Worm (Caenorhabditis elegans) whole organism, young adult: Measurements from ENCODE around the gene F28C6.10.
A peak's percentile ranks its signal among the peaks of the same experiment; 100 is the strongest.

Experiments
- B0019.2 ChIP-seq: fragments of 200-800 bp; sonication (Bioruptor generic); conservative IDR thresholded peaks from 2 replicates; pipeline ENCODE4 v1.3.6; 2022; ENCODE audit warnings: missing genetic modification reagents, missing genetic modification characterization, missing compliant biosample characterization
- F10E7.11 ChIP-seq: sonication (generic microtip); optimal IDR thresholded peaks from 2 replicates; lab custom pipeline; 2017; ENCODE audit warnings: mild to moderate bottlenecking, missing genetic modification characterization, moderate library complexity, missing compliant biosample characterization
- F57C9.4 ChIP-seq: sonication (generic microtip); optimal IDR thresholded peaks from 2 replicates; lab custom pipeline; 2017; ENCODE audit warnings: mild to moderate bottlenecking, missing genetic modification characterization, missing compliant biosample characterization
- T07F8.4 ChIP-seq: sonication (generic microtip); optimal IDR thresholded peaks from 2 replicates; lab custom pipeline; 2016; ENCODE audit warnings: mild to moderate bottlenecking, missing genetic modification characterization, moderate library complexity, missing compliant biosample characterization
- Y53F4B.3 ChIP-seq: fragments of 200-800 bp; sonication (Bioruptor generic); IDR thresholded peaks from 2 replicates; pipeline ENCODE4 v1.3.6; 2022; ENCODE audit warnings: missing genetic modification reagents, missing genetic modification characterization, missing compliant biosample characterization
- Y56A3A.18 ChIP-seq: fragments of 200-800 bp; sonication (Bioruptor generic); IDR thresholded peaks from 2 replicates; pipeline ENCODE4 v1.3.6; 2022; ENCODE audit warnings: missing genetic modification reagents, missing genetic modification characterization, missing compliant biosample characterization
- Y95B8A.8 ChIP-seq: fragments of 200-800 bp; sonication (Bioruptor generic); IDR thresholded peaks from 2 replicates; pipeline ENCODE4 v1.3.6; 2022; ENCODE audit warnings: missing genetic modification reagents, missing genetic modification characterization, missing compliant biosample characterization
- akir-1 ChIP-seq: fragments of 200-800 bp; sonication (Bioruptor generic); optimal IDR thresholded peaks from 2 replicates; lab custom pipeline; 2018; ENCODE audit warnings: mild to moderate bottlenecking, missing genetic modification characterization, moderate library complexity, missing compliant biosample characterization
- ama-1 ChIP-seq, 3 experiments: fragments of 150-350 bp in 1 of 3; sonication (generic microtip) in 2 of 3; optimal IDR thresholded peaks; 2 replicates each; lab custom pipeline; 2014 to 2018; ENCODE audit warnings: missing biosample characterization in 2 of 3, missing genetic modification characterization in 2 of 3, missing genetic modification reagents in 2 of 3
- aptf-3 ChIP-seq: fragments of 200-800 bp; sonication (Bioruptor generic); IDR thresholded peaks from 2 replicates; pipeline ENCODE4 v1.3.6; 2022; ENCODE audit warnings: missing genetic modification characterization, missing compliant biosample characterization
- athp-1 ChIP-seq: sonication (generic microtip); optimal IDR thresholded peaks from 2 replicates; lab custom pipeline; 2017; ENCODE audit warnings: mild to moderate bottlenecking, missing genetic modification characterization, missing compliant biosample characterization
- attf-5 ChIP-seq: fragments of 200-800 bp; sonication (Bioruptor generic); optimal IDR thresholded peaks from 2 replicates; lab custom pipeline; 2018; ENCODE audit warnings: mild to moderate bottlenecking, missing genetic modification characterization, missing compliant biosample characterization
- cebp-2 ChIP-seq: fragments of 200-800 bp; sonication (Bioruptor generic); IDR thresholded peaks from 2 replicates; pipeline ENCODE4 v1.3.6; 2022; ENCODE audit warnings: missing genetic modification characterization, missing compliant biosample characterization
- hlh-12 ChIP-seq: sonication (generic microtip); optimal IDR thresholded peaks from 2 replicates; lab custom pipeline; 2016; ENCODE audit warnings: missing genetic modification characterization, missing compliant biosample characterization
- hlh-26 ChIP-seq: fragments of 200-800 bp; sonication (Bioruptor generic); conservative IDR thresholded peaks from 2 replicates; pipeline ENCODE4 v1.3.6; 2022; ENCODE audit warnings: missing genetic modification reagents, missing genetic modification characterization, missing compliant biosample characterization
- hmg-1.2 ChIP-seq: fragments of 200-800 bp; sonication (Bioruptor generic); IDR thresholded peaks from 2 replicates; pipeline ENCODE4 v1.3.6; 2022; ENCODE audit warnings: missing genetic modification reagents, missing genetic modification characterization, missing compliant biosample characterization
- hsf-1 ChIP-seq: fragments of 200-800 bp; sonication (Bioruptor generic); IDR thresholded peaks from 2 replicates; pipeline ENCODE4 v1.3.6; 2022; ENCODE audit warnings: missing genetic modification reagents, missing genetic modification characterization, missing compliant biosample characterization
- lag-1 ChIP-seq: fragments of 200-800 bp; sonication (Bioruptor generic); IDR thresholded peaks from 2 replicates; pipeline ENCODE4 v1.3.6; 2022; ENCODE audit warnings: missing genetic modification reagents, missing genetic modification characterization, missing compliant biosample characterization
- lin-35 ChIP-seq, 3 experiments: fragments of 150-350 bp in 2 of 3; sonication (generic microtip) in 1 of 3; optimal IDR thresholded peaks; 2 replicates each; lab custom pipeline; 2014 to 2018; ENCODE audit warnings: missing biosample characterization in 3 of 3, missing genetic modification characterization in 3 of 3, missing genetic modification reagents in 3 of 3
- lir-1 ChIP-seq: fragments of 200-800 bp; sonication (Bioruptor generic); conservative IDR thresholded peaks from 2 replicates; pipeline ENCODE4 v1.3.6; 2022; ENCODE audit warnings: missing genetic modification reagents, missing genetic modification characterization, missing compliant biosample characterization
- lsl-1 ChIP-seq: fragments of 200-800 bp; sonication (Bioruptor generic); optimal IDR thresholded peaks from 2 replicates; lab custom pipeline; 2018; ENCODE audit warnings: mild to moderate bottlenecking, missing genetic modification characterization, moderate library complexity, missing compliant biosample characterization
- madf-3 ChIP-seq: fragments of 200-800 bp; sonication (Bioruptor generic); IDR thresholded peaks from 2 replicates; pipeline ENCODE4 v1.3.6; 2022; ENCODE audit warnings: missing genetic modification reagents, missing genetic modification characterization, missing compliant biosample characterization
- madf-6 ChIP-seq: fragments of 200-800 bp; sonication (Bioruptor generic); IDR thresholded peaks from 2 replicates; pipeline ENCODE4 v1.3.6; 2022; ENCODE audit warnings: missing genetic modification reagents, missing genetic modification characterization, missing compliant biosample characterization
- nfya-2 ChIP-seq: fragments of 200-800 bp; sonication (Bioruptor generic); IDR thresholded peaks from 2 replicates; pipeline ENCODE4 v1.3.6; 2022; ENCODE audit warnings: missing genetic modification reagents, missing genetic modification characterization, missing compliant biosample characterization
- nhr-80 ChIP-seq: sonication (generic microtip); optimal IDR thresholded peaks from 2 replicates; lab custom pipeline; 2016; ENCODE audit warnings: missing genetic modification characterization, missing compliant biosample characterization
- rpc-1 ChIP-seq, 2 experiments: fragments of 150-350 bp in 1 of 2; sonication (generic microtip) in 1 of 2; optimal IDR thresholded peaks; 2 replicates each; lab custom pipeline; 2014 to 2018; ENCODE audit warnings: missing biosample characterization in 1 of 2, missing genetic modification characterization in 1 of 2, missing genetic modification reagents in 1 of 2, missing genotype in 1 of 2
- sdz-38 ChIP-seq: sonication (generic microtip); optimal IDR thresholded peaks from 2 replicates; lab custom pipeline; 2016; ENCODE audit warnings: missing genotype, missing genetic modification characterization, missing compliant biosample characterization
- somi-1 ChIP-seq: fragments of 200-800 bp; sonication (Bioruptor generic); optimal IDR thresholded peaks from 2 replicates; lab custom pipeline; 2018; ENCODE audit warnings: mild to moderate bottlenecking, missing genetic modification characterization, missing compliant biosample characterization
- tlf-1 ChIP-seq: fragments of 200-800 bp; sonication (Bioruptor generic); optimal IDR thresholded peaks from 2 replicates; lab custom pipeline; 2018; ENCODE audit warnings: mild to moderate bottlenecking, missing genetic modification characterization, missing compliant biosample characterization
- unc-130 ChIP-seq: sonication (generic microtip); optimal IDR thresholded peaks from 2 replicates; lab custom pipeline; 2016; ENCODE audit warnings: missing genetic modification reagents, missing genetic modification characterization, missing compliant biosample characterization
- zim-3 ChIP-seq: sonication (generic microtip); optimal IDR thresholded peaks from 2 replicates; lab custom pipeline; 2017; ENCODE audit warnings: mild to moderate bottlenecking, missing genetic modification characterization, moderate library complexity, missing compliant biosample characterization
- ztf-26 ChIP-seq: sonication (generic microtip); optimal IDR thresholded peaks from 2 replicates; lab custom pipeline; 2017; ENCODE audit warnings: missing genetic modification characterization, missing compliant biosample characterization

The F28C6.10 gene

DNA sequence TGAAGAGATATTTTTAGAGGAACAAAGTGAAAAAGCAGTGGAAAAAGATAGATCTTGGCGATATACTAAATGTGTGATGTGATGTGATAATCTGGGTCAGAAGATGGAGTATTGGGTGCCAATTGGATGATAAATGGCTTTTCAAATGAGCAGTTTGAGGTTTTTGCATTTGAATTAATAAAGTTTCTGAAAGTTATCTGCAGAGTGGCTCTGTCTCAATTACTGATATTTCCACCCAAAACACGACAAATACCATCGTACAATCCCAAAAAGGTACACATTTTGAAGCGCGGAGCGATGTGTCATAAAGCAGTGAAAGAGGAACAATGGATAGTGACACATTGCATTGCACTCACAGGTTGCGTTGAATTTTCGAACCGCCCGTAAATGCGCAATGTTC is 31.8 kb downstream of the F28C6.10 start:
- TF ChIP-seq zim-3 (no peak), F10E7.11 (tag; lab: Kevin White, UChicago) (no peak), somi-1 (GFP tag; lab: Kevin White, UChicago) (no peak), hsf-1 (no peak)

DNA sequence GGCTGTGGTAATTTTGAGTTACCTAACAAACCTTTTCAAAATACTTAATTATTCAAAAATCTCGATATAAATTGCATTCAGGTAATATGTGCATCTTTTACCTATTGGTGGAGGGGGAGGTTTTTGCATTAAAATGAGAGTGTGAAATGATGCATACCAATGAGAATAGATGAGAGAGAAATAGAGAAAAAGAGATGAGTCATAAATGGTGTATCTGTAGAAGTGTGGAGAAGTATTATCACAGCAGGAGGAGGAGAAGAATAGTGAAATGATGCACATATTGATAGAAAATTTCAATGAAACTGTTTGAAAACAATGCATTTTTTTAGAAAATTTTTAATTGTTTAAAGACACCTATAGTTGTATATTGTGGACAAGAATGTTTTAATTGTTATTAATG is 32.7 kb downstream of the F28C6.10 start:
- TF ChIP-seq athp-1 (tag; lab: Kevin White, UChicago) (no peak), tlf-1 (GFP tag; lab: Kevin White, UChicago) (no peak), nhr-80 (tag; lab: Kevin White, UChicago) (peak; percentile 13)
- TF ChIP-seq, all 124 proteins: peak for 1

DNA sequence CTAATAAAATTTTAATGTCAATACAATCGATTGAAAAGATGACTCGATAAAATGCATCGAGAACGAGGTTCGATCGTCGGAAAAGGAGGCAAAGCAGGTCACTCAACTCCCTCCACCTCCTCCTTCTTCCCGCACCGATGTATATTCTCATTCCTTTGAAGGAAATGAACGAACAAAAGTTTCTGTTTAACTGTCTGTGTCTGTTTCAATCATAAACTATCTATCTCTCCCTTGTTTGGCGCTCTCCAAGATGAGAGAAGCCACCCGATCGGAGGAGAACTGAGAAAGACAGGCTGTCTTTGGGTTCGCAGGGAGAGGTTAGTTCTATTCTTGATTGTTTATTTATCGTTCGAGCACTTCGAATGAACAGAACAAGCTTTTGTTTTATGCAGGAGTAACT is 33.4 kb downstream of the F28C6.10 start, which contains the start of gene D2085.7:
D2085.7 (plus strand) TSS at position 251 of the 400 bp plus-strand sequence.
- peak; percentile 28; the same call in 1 of the 2 replicates for TF ChIP-seq hmg-1.2 (GFP tag; lab: Robert Waterston, UW)
- TF ChIP-seq attf-5 (GFP tag; lab: Kevin White, UChicago), result no peak
- TF ChIP-seq lir-1 (GFP tag; lab: Robert Waterston, UW), result no peak

DNA sequence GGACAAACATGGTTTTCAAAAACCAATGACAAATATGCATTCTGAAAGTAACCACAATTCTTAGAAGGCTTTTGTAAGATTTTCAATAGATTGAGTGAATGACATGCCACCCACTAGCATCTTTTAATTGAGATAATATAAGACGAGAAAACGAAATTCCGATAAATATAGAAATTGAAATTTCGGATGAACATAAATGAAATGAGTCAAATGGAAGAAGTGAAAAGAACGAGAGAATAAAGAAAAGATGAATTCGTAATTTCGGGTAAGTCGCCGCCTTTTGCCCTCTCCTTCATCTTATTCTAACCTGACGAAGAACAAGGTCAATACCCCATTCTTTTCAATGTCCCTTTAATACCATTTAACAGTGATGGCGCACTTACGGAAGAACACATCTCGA is 34.6 kb downstream of the F28C6.10 start:
- TF ChIP-seq hlh-12 (tag; lab: Kevin White, UChicago), result no peak
- TF ChIP-seq nhr-80 (tag; lab: Kevin White, UChicago), result no peak
- TF ChIP-seq sdz-38 (tag; lab: Kevin White, UChicago), result no peak
- TF ChIP-seq somi-1 (GFP tag; lab: Kevin White, UChicago), result no peak
- no peak for TF ChIP-seq hlh-26 (GFP tag; lab: Robert Waterston, UW)
- no peak for TF ChIP-seq aptf-3 (GFP tag; lab: Robert Waterston, UW)
- no peak for TF ChIP-seq Y56A3A.18
- TF ChIP-seq lsl-1 (GFP tag; lab: Kevin White, UChicago), result no peak
- no peak for TF ChIP-seq Y95B8A.8
- TF ChIP-seq Y53F4B.3 (GFP tag; lab: Robert Waterston, UW), result no peak
- no peak for TF ChIP-seq ztf-26 (tag; lab: Kevin White, UChicago)
- TF ChIP-seq lin-35 (GFP tag; optimal IDR thresholded peaks at IDR 0.05; lab: Kevin White, UChicago), result no peak
- no peak for TF ChIP-seq T07F8.4 (tag; lab: Kevin White, UChicago)
- no peak for TF ChIP-seq madf-3 (GFP tag; lab: Robert Waterston, UW)
- TF ChIP-seq ama-1 (optimal IDR thresholded peaks at IDR 0.05; lab: Kevin White, UChicago), result no peak
- no peak for TF ChIP-seq ama-1 (GFP tag; optimal IDR thresholded peaks at IDR 0.05; lab: Kevin White, UChicago)

DNA sequence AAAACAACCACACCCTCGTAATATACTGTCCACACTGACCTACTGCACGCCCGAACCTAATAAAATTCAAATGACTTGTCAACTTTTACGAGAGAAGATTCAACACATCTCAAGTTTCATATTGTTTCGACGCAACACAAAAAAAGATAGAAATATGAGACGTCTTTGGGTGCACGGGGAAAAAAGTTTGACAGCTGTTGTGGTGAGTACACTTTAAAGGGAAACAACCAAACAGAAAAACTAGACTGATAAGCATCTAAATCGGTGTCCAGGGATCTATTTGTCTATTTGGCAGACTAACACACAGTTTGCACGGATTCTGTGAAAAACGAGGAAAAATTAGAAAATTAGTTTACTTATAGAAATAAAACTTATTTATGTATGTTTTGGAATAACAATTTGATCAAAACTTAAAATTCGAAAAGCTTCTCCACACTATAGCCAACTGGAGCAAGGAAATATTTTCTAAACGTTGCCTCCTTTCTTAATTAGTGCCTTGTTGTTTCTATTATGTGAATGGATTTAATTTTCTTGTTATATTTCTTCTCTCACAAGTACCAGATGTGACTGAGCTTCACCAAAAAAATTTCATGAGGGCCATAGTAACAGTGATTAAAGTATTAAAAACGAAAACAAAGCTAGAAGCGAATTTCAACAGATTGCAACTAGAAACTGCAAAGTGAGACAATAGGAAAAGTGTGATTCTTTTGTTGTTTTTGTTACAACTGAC is 36.0 kb downstream of the F28C6.10 start:
- TF ChIP-seq B0019.2 (no peak), tlf-1 (GFP tag; lab: Kevin White, UChicago) (no peak), akir-1 (GFP tag; lab: Kevin White, UChicago) (no peak), madf-6 (no peak), F57C9.4 (no peak), nfya-2 (GFP tag; lab: Robert Waterston, UW) (no peak), lag-1 (GFP tag; lab: Robert Waterston, UW) (no peak), unc-130 (no peak), cebp-2 (no peak), rpc-1 (optimal IDR thresholded peaks at IDR 0.05; lab: Kevin White, UChicago) (no peak), rpc-1 (tag; optimal IDR thresholded peaks at IDR 0.05; lab: Kevin White, UChicago) (no peak)
